Worm (Caenorhabditis elegans): ENCODE results near the gene F12E12.2.
"Not testable (repeated sequence)": the region's sequence is repeated elsewhere in the genome, so short reads cannot be mapped to it uniquely, and the experiment has no call there.

F12E12.2 gene

ce11 chrII:3731723-3732122, 8.0 kb upstream of the F12E12.2 start, which contains the start of the genes sdz-12 and bath-31:
sdz-12 (minus strand) TSS chrII:3731823.
bath-31 (plus strand) TSS chrII:3731973.
- TF ChIP-seq W03F9.2 (tag; optimal IDR thresholded peaks at IDR 0.05) (no peak), dao-5 (tag; optimal IDR thresholded peaks at IDR 0.05) (no peak), him-1 (tag; optimal IDR thresholded peaks at IDR 0.05) (no peak)

ce11 chrII:3736893-3737375, 2.8 kb upstream of the F12E12.2 start, which contains the start of gene F12E12.6:
F12E12.6 (minus strand) TSS chrII:3736943.
- TF ChIP-seq W03F9.2 (tag; optimal IDR thresholded peaks at IDR 0.05): no peak
- TF ChIP-seq dao-5 (tag; optimal IDR thresholded peaks at IDR 0.05): no peak
- TF ChIP-seq him-1 (tag; optimal IDR thresholded peaks at IDR 0.05): no peak

ce11 chrII:3741584-3741983, 1.8 kb downstream of the F12E12.2 start, which contains the start of gene F12E12.1:
F12E12.1 (plus strand) TSS chrII:3741884.
- no peak for TF ChIP-seq him-1 (tag; optimal IDR thresholded peaks at IDR 0.05)
- TF ChIP-seq W03F9.2 (tag; optimal IDR thresholded peaks at IDR 0.05): no peak
- no peak for TF ChIP-seq dao-5 (tag; optimal IDR thresholded peaks at IDR 0.05)

ce11 chrII:3743684-3744200, 4.0 kb downstream of the F12E12.2 start, which contains the start of gene nta-1:
nta-1 (minus strand) TSS chrII:3743814.
- TF ChIP-seq him-1 (tag; optimal IDR thresholded peaks at IDR 0.05) (no peak), W03F9.2 (tag; optimal IDR thresholded peaks at IDR 0.05) (no peak), dao-5 (tag; optimal IDR thresholded peaks at IDR 0.05) (no peak)

- no peak for TF ChIP-seq W03F9.2 (tag; optimal IDR thresholded peaks at IDR 0.05)
- TF ChIP-seq him-1 (tag; optimal IDR thresholded peaks at IDR 0.05): no peak
- TF ChIP-seq dao-5 (tag; optimal IDR thresholded peaks at IDR 0.05): no peak
Measured at ce11 chrII:3747405-3747804, 7.7 kb downstream of the F12E12.2 start, which contains the start of gene fbxb-92. fbxb-92 (minus strand) TSS chrII:3747505.

- TF ChIP-seq him-1 (tag; optimal IDR thresholded peaks at IDR 0.05) (no peak), W03F9.2 (tag; optimal IDR thresholded peaks at IDR 0.05) (no peak)
Measured at ce11 chrII:3748719-3749118, 9.0 kb downstream of the F12E12.2 start, which contains the start of gene fbxb-90. fbxb-90 (minus strand) TSS chrII:3748819.

ce11 chrII:3750685-3751084, 10.9 kb downstream of the F12E12.2 start, which contains the start of gene fbxb-91:
fbxb-91 (minus strand) TSS chrII:3750785.
- TF ChIP-seq dao-5 (tag; optimal IDR thresholded peaks at IDR 0.05): no peak
- no peak for TF ChIP-seq him-1 (tag; optimal IDR thresholded peaks at IDR 0.05)
- TF ChIP-seq W03F9.2 (tag; optimal IDR thresholded peaks at IDR 0.05): no peak

ce11 chrII:3752184-3752583, 12.4 kb downstream of the F12E12.2 start, which contains the start of gene sdz-11:
sdz-11 (minus strand) TSS chrII:3752284.
- TF ChIP-seq him-1 (tag; optimal IDR thresholded peaks at IDR 0.05) (no peak), W03F9.2 (tag; optimal IDR thresholded peaks at IDR 0.05) (no peak), dao-5 (tag; optimal IDR thresholded peaks at IDR 0.05) (no peak)

ce11 chrII:3753598-3753997, 13.9 kb downstream of the F12E12.2 start, which contains the start of gene rcd-1:
rcd-1 (plus strand) TSS chrII:3753898.
- TF ChIP-seq him-1 (tag; optimal IDR thresholded peaks at IDR 0.05) (no peak), W03F9.2 (tag; optimal IDR thresholded peaks at IDR 0.05) (no peak), dao-5 (tag; optimal IDR thresholded peaks at IDR 0.05) (no peak)

ce11 chrII:3757499-3757898, 17.8 kb downstream of the F12E12.2 start, which contains the start of gene srx-111:
srx-111 (plus strand) TSS chrII:3757799.
- no peak for TF ChIP-seq W03F9.2 (tag; optimal IDR thresholded peaks at IDR 0.05)
- TF ChIP-seq dao-5 (tag; optimal IDR thresholded peaks at IDR 0.05): no peak
- no peak for TF ChIP-seq him-1 (tag; optimal IDR thresholded peaks at IDR 0.05)

ce11 chrII:3759010-3759409, 19.3 kb downstream of the F12E12.2 start, which contains the start of gene T24E12.12:
T24E12.12 (plus strand) TSS chrII:3759290.
- TF ChIP-seq dao-5 (tag; optimal IDR thresholded peaks at IDR 0.05) (no peak), W03F9.2 (tag; optimal IDR thresholded peaks at IDR 0.05) (no peak), him-1 (tag; optimal IDR thresholded peaks at IDR 0.05) (no peak)

- TF ChIP-seq him-1, W03F9.2, dao-5 (tag; optimal IDR thresholded peaks at IDR 0.05): not testable (repeated sequence)
Measured at ce11 chrII:3761599-3761998, 21.9 kb downstream of the F12E12.2 start, which contains the start of gene T24E12.6. T24E12.6 (minus strand) TSS chrII:3761699.

ce11 chrII:3764486-3764885, 24.7 kb downstream of the F12E12.2 start, which contains the start of gene srx-112:
srx-112 (minus strand) TSS chrII:3764586.
- TF ChIP-seq W03F9.2 (tag; optimal IDR thresholded peaks at IDR 0.05) (no peak), dao-5 (tag; optimal IDR thresholded peaks at IDR 0.05) (no peak), him-1 (tag; optimal IDR thresholded peaks at IDR 0.05) (no peak)

- TF ChIP-seq him-1 (tag; optimal IDR thresholded peaks at IDR 0.05): no peak
- TF ChIP-seq W03F9.2 (tag; optimal IDR thresholded peaks at IDR 0.05): no peak
- TF ChIP-seq dao-5 (tag; optimal IDR thresholded peaks at IDR 0.05): no peak
Measured at ce11 chrII:3771640-3772039, 31.9 kb downstream of the F12E12.2 start.

Measured in whole organism, L4/young adult.